Worm (Caenorhabditis elegans) whole organism, L4 larva: ENCODE measurements around the gene Y46H3D.8.

Experiments
- ama-1 ChIP-seq: fragments of 150-350 bp; optimal IDR thresholded peaks from 2 replicates; lab custom pipeline; 2014; ENCODE audit warnings: inconsistent platforms, mixed read lengths
- daf-16 ChIP-seq, 3 experiments: sonication (generic microtip); optimal IDR thresholded peaks; 2 replicates each; lab custom pipeline; 2016 to 2017; ENCODE audit warnings: missing genetic modification characterization in 3 of 3, missing genetic modification reagents in 3 of 3, mild to moderate bottlenecking in 2 of 3, missing compliant biosample characterization in 2 of 3, missing biosample characterization in 1 of 3, moderate library complexity in 1 of 3
- duxl-1 ChIP-seq: sonication (generic microtip); optimal IDR thresholded peaks from 2 replicates; lab custom pipeline; 2016; ENCODE audit warnings: mild to moderate bottlenecking, missing genetic modification characterization, moderate library complexity, missing compliant biosample characterization; ENCODE audit not compliant: poor library complexity
- hlh-30 ChIP-seq: sonication (generic microtip); optimal IDR thresholded peaks from 2 replicates; lab custom pipeline; 2017; ENCODE audit warnings: antibody characterized with exemption, mild to moderate bottlenecking, missing genetic modification characterization, missing compliant biosample characterization; ENCODE audit not compliant: insufficient read depth
- lsy-2 ChIP-seq, 2 experiments: fragments of 150-350 bp in 1 of 2; sonication (generic microtip) in 1 of 2; optimal IDR thresholded peaks; 2 replicates each; lab custom pipeline; 2014 to 2017; ENCODE audit warnings: missing biosample characterization in 2 of 2, missing genetic modification characterization in 2 of 2
- nhr-11 ChIP-seq: fragments of 150-350 bp; optimal IDR thresholded peaks from 2 replicates; lab custom pipeline; 2014; ENCODE audit warnings: missing biosample characterization, missing genetic modification characterization
- nhr-25 ChIP-seq: sonication (generic microtip); optimal IDR thresholded peaks from 2 replicates; lab custom pipeline; 2017; ENCODE audit warnings: missing genetic modification characterization, mild to moderate bottlenecking, missing compliant biosample characterization, antibody characterized with exemption, moderate library complexity, borderline replicate concordance; ENCODE audit not compliant: insufficient read depth
- nhr-77 ChIP-seq: fragments of 150-350 bp; optimal IDR thresholded peaks from 2 replicates; lab custom pipeline; 2014; ENCODE audit warnings: missing biosample characterization, missing genetic modification characterization

- TF ChIP-seq nhr-25 (tag; lab: Kevin White, UChicago): no peak
- TF ChIP-seq duxl-1: no peak
- no peak for TF ChIP-seq nhr-77 (tag; lab: Kevin White, UChicago)
- no peak for TF ChIP-seq ama-1
- TF ChIP-seq lsy-2 (tag; optimal IDR thresholded peaks at IDR 0.05; lab: Kevin White, UChicago): no peak
- no peak for TF ChIP-seq daf-16 (GFP tag; optimal IDR thresholded peaks at IDR 0.05; lab: Kevin White, UChicago)
- TF ChIP-seq daf-16 (tag; optimal IDR thresholded peaks at IDR 0.05; lab: Kevin White, UChicago): no peak
- TF ChIP-seq nhr-11 (tag; lab: Kevin White, UChicago): no peak
- TF ChIP-seq hlh-30 (tag; lab: Kevin White, UChicago): no peak
These were observed 47.8 kb downstream of the Y46H3D.8 start for ce11 chrV:1583242-1583641.
